Worm (Caenorhabditis elegans): ENCODE data around the gene gbas-1.

gbas-1 gene

ce11 chrII:2504431-2504928, at the start of gene gbas-1:
Gene gbas-1, plus strand, starts transcription at chrII:2504878.
- TF ChIP-seq dpl-1 (GFP tag; optimal IDR thresholded peaks at IDR 0.05): peak; percentile 72
- TF ChIP-seq duxl-1 (tag; optimal IDR thresholded peaks at IDR 0.05; ENCODE audit: poor library complexity): peak; percentile 87
- no peak for TF ChIP-seq T26A8.4 (GFP tag; IDR thresholded peaks at IDR 0.05)
- peak in 1 of 2 experiments; percentile 70 for TF ChIP-seq lsy-2 (tag; optimal IDR thresholded peaks at IDR 0.05)
- no peak for TF ChIP-seq jun-1 (tag; optimal IDR thresholded peaks at IDR 0.05)
- peak; percentile 56 for TF ChIP-seq mes-2 (tag; optimal IDR thresholded peaks at IDR 0.05; ENCODE audit: poor library complexity, severe bottlenecking)
- no peak for TF ChIP-seq T20F7.1 (GFP tag; optimal IDR thresholded peaks at IDR 0.05)
- no peak for TF ChIP-seq Y48G9A.11 (GFP tag; IDR thresholded peaks at IDR 0.05)
- no peak for TF ChIP-seq egl-43 (GFP tag; IDR thresholded peaks at IDR 0.05)
- TF ChIP-seq aly-2 (tag; optimal IDR thresholded peaks at IDR 0.05): no peak
- no peak for TF ChIP-seq spr-3 (GFP tag; optimal IDR thresholded peaks at IDR 0.05)
- TF ChIP-seq nhr-6 (tag; optimal IDR thresholded peaks at IDR 0.05): peak; percentile 6
- no peak for TF ChIP-seq arid-1 (GFP tag; conservative IDR thresholded peaks at IDR 0.05)
- no peak for TF ChIP-seq mxl-2 (GFP tag; conservative IDR thresholded peaks at IDR 0.05)
- peak; percentile 89 for TF ChIP-seq lin-38 (GFP tag; IDR thresholded peaks at IDR 0.05)
- no peak for TF ChIP-seq lin-1 (GFP tag; IDR thresholded peaks at IDR 0.05)
- no peak for TF ChIP-seq F10B5.3 (tag; optimal IDR thresholded peaks at IDR 0.05)
- TF ChIP-seq cey-2 (tag; optimal IDR thresholded peaks at IDR 0.05; ENCODE audit: borderline replicate concordance, insufficient read depth): no peak
- TF ChIP-seq php-3 (GFP tag; IDR thresholded peaks at IDR 0.05): no peak
- TF ChIP-seq F26F4.8 (GFP tag; conservative IDR thresholded peaks at IDR 0.05): no peak

- peak; percentile 56 for TF ChIP-seq lin-13 (GFP tag; optimal IDR thresholded peaks at IDR 0.05)
- TF ChIP-seq aha-1 (tag): peak; percentile 86
- no peak for TF ChIP-seq spr-1 (tag; optimal IDR thresholded peaks at IDR 0.05)
- TF ChIP-seq lsy-2 (tag; optimal IDR thresholded peaks at IDR 0.05): peak in 1 of 2 experiments; percentile 61
Measured at ce11 chrII:2455931-2456576, 48.6 kb upstream of the gbas-1 start.

- TF ChIP-seq set-16 (GFP tag; IDR thresholded peaks at IDR 0.05) (peak; percentile 87), hif-1 (tag; optimal IDR thresholded peaks at IDR 0.05) (no peak)
Measured at ce11 chrII:2456973-2457372, 47.7 kb upstream of the gbas-1 start.

ce11 chrII:2458881-2459280, 45.8 kb upstream of the gbas-1 start, which contains the start of gene pqn-42:
Gene pqn-42, minus strand, starts transcription at chrII:2458981.
- TF ChIP-seq lin-13 (GFP tag; optimal IDR thresholded peaks at IDR 0.05) (no peak), sdz-12 (GFP tag; optimal IDR thresholded peaks at IDR 0.05) (no peak), rbr-2 (tag; optimal IDR thresholded peaks at IDR 0.05) (no peak), aha-1 (tag) (no peak), zip-2 (tag; optimal IDR thresholded peaks at IDR 0.05) (no peak), F10B5.3 (tag; optimal IDR thresholded peaks at IDR 0.05) (no peak), hif-1 (tag; optimal IDR thresholded peaks at IDR 0.05) (no peak), lin-38 (GFP tag; IDR thresholded peaks at IDR 0.05) (no peak), ceh-62 (tag; optimal IDR thresholded peaks at IDR 0.05) (no peak), dmd-6 (GFP tag; IDR thresholded peaks at IDR 0.05) (no peak), ceh-44 (GFP tag; IDR thresholded peaks at IDR 0.05) (no peak)

- TF ChIP-seq ceh-28 (tag; optimal IDR thresholded peaks at IDR 0.05) (peak; percentile 83), aha-1 (tag) (peak; percentile 87), Y5F2A.4 (GFP tag; optimal IDR thresholded peaks at IDR 0.05) (no peak), ZK337.2 (GFP tag; IDR thresholded peaks at IDR 0.05) (no peak), madf-9 (GFP tag; conservative IDR thresholded peaks at IDR 0.05) (no peak)
Measured at ce11 chrII:2468885-2469284, 35.8 kb upstream of the gbas-1 start.
